Fruit fly (Drosophila melanogaster) whole organism, embryonic: ENCODE data around the gene lbe.

Source experiments
- Bgb ChIP-seq: fragments of 200-800 bp; sonication (Bioruptor generic); IDR thresholded peaks from 2 replicates; pipeline ENCODE4 v1.3.6; 2022; ENCODE audit warnings: missing biosample characterization, missing genetic modification characterization; ENCODE audit not compliant: partially characterized antibody
- CG2120 ChIP-seq: fragments of 200-800 bp; sonication (Bioruptor generic); optimal IDR thresholded peaks from 3 replicates; lab custom pipeline; 2016; ENCODE audit warnings: missing biosample characterization, missing genetic modification characterization
- CG30403 ChIP-seq: fragments of 200-800 bp; sonication (Bioruptor generic); optimal IDR thresholded peaks from 3 replicates; lab custom pipeline; 2016; ENCODE audit warnings: missing biosample characterization, missing genetic modification characterization
- CG31224 ChIP-seq: fragments of 200-800 bp; sonication (Bioruptor generic); IDR thresholded peaks from 2 replicates; pipeline ENCODE4 v1.3.6; 2022; ENCODE audit warnings: missing biosample characterization, missing genetic modification characterization
- CG3847 ChIP-seq: fragments of 200-800 bp; sonication (Bioruptor generic); IDR thresholded peaks from 2 replicates; pipeline ENCODE4 v1.3.6; 2022; ENCODE audit warnings: missing biosample characterization, missing genetic modification characterization
- CG4282 ChIP-seq: fragments of 200-800 bp; sonication (Bioruptor generic); optimal IDR thresholded peaks from 2 replicates; lab custom pipeline; 2016; ENCODE audit warnings: missing biosample characterization, missing genetic modification characterization
- CG4404 ChIP-seq: fragments of 200-800 bp; sonication (Bioruptor generic); IDR thresholded peaks from 2 replicates; pipeline ENCODE4 v1.3.6; 2022; ENCODE audit warnings: missing biosample characterization, missing genetic modification characterization
- Hmx ChIP-seq: fragments of 200-800 bp; sonication (Bioruptor generic); optimal IDR thresholded peaks from 2 replicates; lab custom pipeline; 2016; ENCODE audit warnings: missing biosample characterization, missing genetic modification characterization
- Nf-YB ChIP-seq: fragments of 200-800 bp; sonication (Bioruptor generic); optimal IDR thresholded peaks from 3 replicates; lab custom pipeline; 2019; ENCODE audit warnings: missing biosample characterization, mild to moderate bottlenecking, missing genetic modification characterization, moderate library complexity
- Nf-YC ChIP-seq: fragments of 200-800 bp; optimal IDR thresholded peaks from 3 replicates; lab custom pipeline; 2019; ENCODE audit warnings: missing biosample characterization, mild to moderate bottlenecking, missing genetic modification characterization, moderate library complexity
- al ChIP-seq: fragments of 200-800 bp; sonication (Bioruptor generic); IDR thresholded peaks from 2 replicates; pipeline ENCODE4 v1.3.6; 2022; ENCODE audit warnings: missing biosample characterization, missing genetic modification characterization
- amos ChIP-seq: fragments of 200-800 bp; sonication (Bioruptor generic); IDR thresholded peaks from 2 replicates; pipeline ENCODE4 v1.3.6; 2022; ENCODE audit warnings: missing biosample characterization, missing genetic modification characterization; ENCODE audit not compliant: partially characterized antibody
- crol ChIP-seq: fragments of 200-800 bp; sonication (Bioruptor generic); IDR thresholded peaks from 2 replicates; pipeline ENCODE4 v1.3.6; 2022; ENCODE audit warnings: missing biosample characterization, missing genetic modification characterization
- esg ChIP-seq: fragments of 200-800 bp; sonication (Bioruptor generic); conservative IDR thresholded peaks from 2 replicates; pipeline ENCODE4 v1.3.6; 2022; ENCODE audit warnings: missing biosample characterization, missing genetic modification characterization
- hbn ChIP-seq: fragments of 200-800 bp; sonication (Bioruptor generic); IDR thresholded peaks from 2 replicates; pipeline ENCODE4 v1.3.6; 2022; ENCODE audit warnings: missing biosample characterization, missing genetic modification characterization; ENCODE audit not compliant: partially characterized antibody
- mam ChIP-seq: fragments of 200-800 bp; sonication (Bioruptor generic); optimal IDR thresholded peaks from 3 replicates; lab custom pipeline; 2016; ENCODE audit warnings: missing biosample characterization, missing genetic modification characterization
- ranshi ChIP-seq: fragments of 200-800 bp; sonication (Bioruptor generic); IDR thresholded peaks from 2 replicates; pipeline ENCODE4 v1.3.6; 2022; ENCODE audit warnings: missing biosample characterization, missing genetic modification characterization
- sim ChIP-seq: fragments of 200-800 bp; sonication (Bioruptor generic); IDR thresholded peaks from 2 replicates; pipeline ENCODE4 v1.3.6; 2022; ENCODE audit warnings: missing biosample characterization, missing genetic modification characterization
- z ChIP-seq: fragments of 200-800 bp; sonication (Bioruptor generic); IDR thresholded peaks from 3 replicates; pipeline ENCODE4 v1.3.6; 2022; ENCODE audit warnings: missing biosample characterization, missing genetic modification characterization

Gene lbe

DNA sequence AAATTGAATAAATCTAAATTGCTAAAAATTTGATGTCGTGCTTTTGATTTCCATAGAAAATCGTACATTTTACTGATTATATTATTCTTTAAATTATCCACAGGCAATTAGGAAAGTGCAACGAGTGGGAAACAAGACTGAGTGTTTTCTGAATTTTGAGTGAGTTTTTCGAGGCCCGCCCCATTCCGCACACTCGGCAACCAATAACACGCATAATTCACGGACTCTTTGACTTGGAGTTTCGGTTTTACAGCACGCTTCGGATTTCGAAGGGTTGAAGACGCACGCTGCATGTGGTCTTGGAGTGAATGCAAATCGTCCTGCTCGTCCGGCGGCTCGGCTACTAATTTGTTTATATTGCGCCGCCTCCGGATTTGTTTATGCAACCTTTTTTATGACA is 54.1 kb downstream of the lbe start (continued):
- TF ChIP-seq CG31224 (GFP tag; lab: Robert Waterston, UW) (no peak), esg (GFP tag; lab: Robert Waterston, UW) (no peak), z (GFP tag; lab: Robert Waterston, UW) (peak; percentile 91), Bgb (no peak), sim (no peak), CG30403 (no peak), mam (GFP tag; lab: Kevin White, UChicago) (no peak), amos (no peak), al (GFP tag; lab: Robert Waterston, UW) (no peak), Nf-YC (peak; percentile 57), CG3847 (GFP tag; lab: Robert Waterston, UW) (no peak), crol (GFP tag; lab: Robert Waterston, UW) (no peak), hbn (GFP tag; lab: Robert Waterston, UW) (no peak), Hmx (GFP tag; lab: Kevin White, UChicago) (no peak), Nf-YB (peak; percentile 87), ranshi (GFP tag; lab: Robert Waterston, UW) (no peak), CG2120 (GFP tag; lab: Kevin White, UChicago) (no peak), CG4404 (no peak), CG4282 (GFP tag; lab: Kevin White, UChicago) (no peak)
